Fruit fly (Drosophila melanogaster): ENCODE measurements around the gene ss.

DNA sequence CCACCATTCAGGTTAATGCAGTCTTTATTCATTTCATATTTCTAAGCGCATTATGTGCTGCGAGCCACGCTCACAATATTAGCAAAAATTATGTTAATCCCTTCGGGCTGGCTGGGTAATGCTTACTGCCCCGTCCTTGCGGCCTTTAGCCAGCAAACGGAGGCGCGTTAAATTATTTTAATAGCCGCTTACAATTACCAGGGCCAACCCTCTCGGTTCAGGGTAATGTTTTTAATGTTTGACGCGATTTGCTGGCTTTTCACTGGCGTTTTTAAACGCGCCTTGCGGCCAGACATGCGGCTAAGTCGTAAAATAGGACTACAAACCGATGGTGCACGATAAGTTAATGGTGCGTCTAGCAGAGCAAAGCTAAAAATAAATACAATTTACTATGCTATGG is 68.7 kb downstream of the ss start:
- TF ChIP-seq Rel (GFP tag; optimal IDR thresholded peaks at IDR 0.05) (no peak), Rel (tag; optimal IDR thresholded peaks at IDR 0.05) (no peak), dmrt93B (GFP tag; optimal IDR thresholded peaks at IDR 0.05) (no peak), h (GFP tag; optimal IDR thresholded peaks at IDR 0.05) (no peak), brk (GFP tag; optimal IDR thresholded peaks at IDR 0.05) (no peak), Vsx2 (GFP tag; optimal IDR thresholded peaks at IDR 0.05; ENCODE audit: partially characterized antibody) (no peak), OdsH (GFP tag; optimal IDR thresholded peaks at IDR 0.05) (no peak)
